Worm (Caenorhabditis elegans) whole organism, L4 larva: ENCODE data around the gene W09D10.5.

Experiments used
- ama-1 ChIP-seq: fragments of 150-350 bp; optimal IDR thresholded peaks from 2 replicates; lab custom pipeline; 2014; ENCODE audit warnings: inconsistent platforms, mixed read lengths
- ceh-28 ChIP-seq: fragments of 150-350 bp; optimal IDR thresholded peaks from 2 replicates; lab custom pipeline; 2014; ENCODE audit warnings: missing biosample characterization, missing genetic modification reagents, missing genetic modification characterization
- daf-12 ChIP-seq: fragments of 150-350 bp; optimal IDR thresholded peaks from 2 replicates; lab custom pipeline; 2014; ENCODE audit warnings: missing biosample characterization, missing genetic modification reagents, missing genetic modification characterization
- daf-8 ChIP-seq: fragments of 200-800 bp; sonication (Bioruptor generic); IDR thresholded peaks from 2 replicates; pipeline ENCODE4 v1.3.6; 2022; ENCODE audit warnings: missing genetic modification characterization, missing compliant biosample characterization
- dpl-1 ChIP-seq: fragments of 150-350 bp; optimal IDR thresholded peaks from 2 replicates; lab custom pipeline; 2014; ENCODE audit warnings: missing biosample characterization, missing genetic modification reagents, missing genetic modification characterization
- fkh-10 ChIP-seq: fragments of 150-350 bp; optimal IDR thresholded peaks from 2 replicates; lab custom pipeline; 2014; ENCODE audit warnings: missing biosample characterization, missing genetic modification reagents, missing genetic modification characterization
- lir-3 ChIP-seq: sonication (generic microtip); optimal IDR thresholded peaks from 2 replicates; lab custom pipeline; 2016; ENCODE audit warnings: mild to moderate bottlenecking, missing genetic modification characterization, missing compliant biosample characterization
- nhr-10 ChIP-seq: fragments of 150-350 bp; optimal IDR thresholded peaks from 2 replicates; lab custom pipeline; 2014; ENCODE audit warnings: missing biosample characterization, missing genetic modification characterization
- nhr-11 ChIP-seq: fragments of 150-350 bp; optimal IDR thresholded peaks from 2 replicates; lab custom pipeline; 2014; ENCODE audit warnings: missing biosample characterization, missing genetic modification characterization
- nhr-77 ChIP-seq: fragments of 150-350 bp; optimal IDR thresholded peaks from 2 replicates; lab custom pipeline; 2014; ENCODE audit warnings: missing biosample characterization, missing genetic modification characterization
- unc-62 ChIP-seq, 3 experiments: fragments of 150-350 bp in 1 of 3; sonication (generic microtip); optimal IDR thresholded peaks in 2 of 3; peaks in 1 of 3; 1 replicate in 1 of 3; 2 replicates in 2 of 3; lab custom pipeline; 2014 to 2017; ENCODE audit warnings: missing biosample characterization in 3 of 3, missing genetic modification characterization in 3 of 3, missing genetic modification reagents in 3 of 3, missing genotype in 1 of 3
- ztf-11 ChIP-seq: fragments of 150-350 bp; optimal IDR thresholded peaks from 2 replicates; lab custom pipeline; 2014; ENCODE audit warnings: missing biosample characterization, missing genetic modification characterization

DNA sequence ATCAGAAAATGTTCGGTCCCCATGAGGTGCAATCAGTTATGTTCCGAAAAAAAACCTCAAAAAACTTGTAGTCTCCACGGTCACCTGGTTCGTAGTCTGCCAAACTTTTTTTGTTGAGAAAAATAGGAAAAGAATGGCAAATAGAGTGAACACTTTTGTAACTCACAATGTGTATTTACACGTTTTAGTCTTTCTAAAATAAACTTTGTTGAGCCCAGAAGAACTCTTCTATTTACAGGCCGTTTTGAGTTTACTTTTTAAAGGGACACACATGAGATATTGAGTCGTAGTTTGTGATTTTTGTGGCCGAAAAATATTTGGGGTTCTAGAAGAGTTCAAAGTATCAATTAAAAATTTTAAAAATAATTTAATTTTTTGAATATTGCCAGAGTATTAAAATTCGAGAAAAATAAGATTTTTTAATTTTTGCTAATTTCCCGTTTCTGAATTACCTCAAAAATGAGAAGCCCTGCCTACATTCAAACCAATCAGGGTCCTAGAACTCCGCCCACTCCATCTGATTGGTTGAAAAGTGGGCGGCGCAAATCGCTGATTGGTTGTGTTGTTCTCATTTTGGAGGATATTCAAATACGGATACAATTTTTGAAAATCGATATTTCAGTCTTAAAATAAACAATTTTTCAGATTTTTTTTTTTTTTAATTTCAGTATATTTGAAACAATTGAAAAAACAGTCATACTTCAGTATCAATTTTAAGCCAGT lies 23.3 kb upstream of the W09D10.5 start:
- no peak for TF ChIP-seq lir-3 (tag; lab: Kevin White, UChicago)
- TF ChIP-seq daf-8 (GFP tag; lab: Robert Waterston, UW): no peak
- TF ChIP-seq unc-62 (GFP tag; optimal IDR thresholded peaks at IDR 0.05 in 1 of 2; lab: Kevin White, UChicago): no peak
- TF ChIP-seq unc-62 (tag; optimal IDR thresholded peaks at IDR 0.05; lab: Kevin White, UChicago): no peak
- no peak for TF ChIP-seq ceh-28 (tag; lab: Kevin White, UChicago)
- TF ChIP-seq fkh-10: no peak
- no peak for TF ChIP-seq ztf-11 (tag; lab: Kevin White, UChicago)
- TF ChIP-seq nhr-77: no peak
- no peak for TF ChIP-seq nhr-10 (tag; lab: Kevin White, UChicago)
- no peak for TF ChIP-seq nhr-11 (tag; lab: Kevin White, UChicago)
- no peak for TF ChIP-seq ama-1 (lab: Kevin White, UChicago)
- no peak for TF ChIP-seq dpl-1 (GFP tag; lab: Kevin White, UChicago)
- no peak for TF ChIP-seq daf-12 (tag; lab: Kevin White, UChicago)
